Fruit fly (Drosophila melanogaster) S2 (cell line): ENCODE data around the gene Mvd.
"Not testable (repeated sequence)": the region's sequence is repeated elsewhere in the genome, so short reads cannot be mapped to it uniquely, and the experiment has no call there.

Source experiments
- CG8478 ChIP-seq: fragments of >200 bp; optimal IDR thresholded peaks from 2 replicates; lab custom pipeline; 2018
- CTCF ChIP-seq, 2 experiments: fragments of >200 bp; optimal IDR thresholded peaks; 2 replicates each; lab custom pipeline; 2018

Mvd gene

dm6 chrX:15785429-15786239, 36.7 kb downstream of the Mvd start, which contains the start of the genes Paf-AHalpha and mRpS30:
TSS of gene Paf-AHalpha (minus strand) at chrX:15785583.
TSS of gene mRpS30 (plus strand) at chrX:15786047.
- no peak for TF ChIP-seq CG8478 (lab: Kevin White, UChicago)
- no peak for TF ChIP-seq CTCF (optimal IDR thresholded peaks at IDR 0.05; lab: Kevin White, UChicago)

- TF ChIP-seq CTCF (optimal IDR thresholded peaks at IDR 0.05; lab: Kevin White, UChicago): no peak
- no peak for TF ChIP-seq CG8478 (lab: Kevin White, UChicago)
Observed at dm6 chrX:15786242-15786641, 37.3 kb downstream of the Mvd start.

- TF ChIP-seq CTCF (optimal IDR thresholded peaks at IDR 0.05; lab: Kevin White, UChicago) (no peak), CG8478 (lab: Kevin White, UChicago) (no peak)
Observed at dm6 chrX:15788235-15789187, 39.5 kb downstream of the Mvd start, which contains the start of gene Rhp. TSS of gene Rhp (plus strand) at chrX:15788897.

- TF ChIP-seq CTCF (optimal IDR thresholded peaks at IDR 0.05; lab: Kevin White, UChicago); CG8478 (lab: Kevin White, UChicago): not testable (repeated sequence)
Observed at dm6 chrX:15795951-15796443, 47.0 kb downstream of the Mvd start, which contains the start of gene sordd1. TSS of gene sordd1 (minus strand) at chrX:15796028.

dm6 chrX:15799085-15799557, 50.2 kb downstream of the Mvd start, which contains the start of the genes sordd2 and CG15602:
TSS of gene sordd2 (minus strand) at chrX:15799162.
TSS of gene CG15602 (plus strand) at chrX:15799426.
- TF ChIP-seq CG8478 (lab: Kevin White, UChicago); CTCF (optimal IDR thresholded peaks at IDR 0.05; lab: Kevin White, UChicago): not testable (repeated sequence)
